Worm (Caenorhabditis elegans): ENCODE measurements around the gene rpt-3.

- TF ChIP-seq ceh-19 (GFP tag; optimal IDR thresholded peaks at IDR 0.05) (no peak), ceh-45 (GFP tag; IDR thresholded peaks at IDR 0.05) (no peak)
Observed at ce11 chrIII:6499102-6499501, 9.5 kb downstream of the rpt-3 start.
